Fruit fly (Drosophila melanogaster) whole organism, embryonic: ENCODE measurements around the gene CG14839.

Source experiments
- Ada2b ChIP-seq: fragments of 200-800 bp; sonication (Bioruptor generic); IDR thresholded peaks from 2 replicates; pipeline ENCODE4 v1.3.6; 2022; ENCODE audit warnings: missing biosample characterization, missing genetic modification characterization
- CG10209 ChIP-seq: fragments of 200-800 bp; sonication (Bioruptor generic); optimal IDR thresholded peaks from 3 replicates; lab custom pipeline; 2017; ENCODE audit warnings: missing biosample characterization, mild to moderate bottlenecking, missing genetic modification characterization, missing genetic modification reagents
- CG10959 ChIP-seq: fragments of 200-800 bp; sonication (Bioruptor generic); IDR thresholded peaks from 2 replicates; pipeline ENCODE4 v1.3.6; 2022; ENCODE audit warnings: missing biosample characterization, missing genetic modification characterization
- CG12155 ChIP-seq: fragments of 200-800 bp; sonication (Bioruptor generic); optimal IDR thresholded peaks from 3 replicates; lab custom pipeline; 2016; ENCODE audit warnings: missing biosample characterization, missing genetic modification characterization
- CG12659 ChIP-seq: fragments of 200-800 bp; sonication (Bioruptor generic); optimal IDR thresholded peaks from 3 replicates; lab custom pipeline; 2017; ENCODE audit warnings: mild to moderate bottlenecking, missing biosample characterization, missing genetic modification reagents, missing genetic modification characterization
- CG15479 ChIP-seq: fragments of 200-800 bp; sonication (Bioruptor generic); optimal IDR thresholded peaks from 3 replicates; lab custom pipeline; 2019; ENCODE audit warnings: missing biosample characterization, mild to moderate bottlenecking, missing genetic modification characterization, moderate library complexity
- CG17328 ChIP-seq: fragments of 200-800 bp; sonication (Bioruptor generic); IDR thresholded peaks from 2 replicates; pipeline ENCODE4 v1.3.6; 2022; ENCODE audit warnings: missing biosample characterization, missing genetic modification characterization
- CG17359 ChIP-seq: fragments of 200-800 bp; sonication (Bioruptor generic); optimal IDR thresholded peaks from 3 replicates; lab custom pipeline; 2018; ENCODE audit warnings: missing biosample characterization, mild to moderate bottlenecking, missing genetic modification characterization, moderate library complexity
- CG17361 ChIP-seq: fragments of 200-800 bp; sonication (Bioruptor generic); IDR thresholded peaks from 3 replicates; pipeline ENCODE4 v1.3.6; 2022; ENCODE audit warnings: missing biosample characterization, missing genetic modification characterization
- CG2678 ChIP-seq: fragments of 200-800 bp; sonication (Bioruptor generic); optimal IDR thresholded peaks from 3 replicates; lab custom pipeline; 2019; ENCODE audit warnings: missing biosample characterization, mild to moderate bottlenecking, missing genetic modification characterization, moderate library complexity
- CG30403 ChIP-seq: fragments of 200-800 bp; sonication (Bioruptor generic); optimal IDR thresholded peaks from 3 replicates; lab custom pipeline; 2016; ENCODE audit warnings: missing biosample characterization, missing genetic modification characterization
- CG3281 ChIP-seq: fragments of 200-800 bp; sonication (Bioruptor generic); optimal IDR thresholded peaks from 3 replicates; lab custom pipeline; 2017; ENCODE audit warnings: missing biosample characterization, mild to moderate bottlenecking, missing genetic modification characterization
- CTCF ChIP-seq: fragments of 200-800 bp; sonication (Bioruptor generic); optimal IDR thresholded peaks from 2 replicates; lab custom pipeline; 2017; ENCODE audit warnings: missing biosample characterization, mild to moderate bottlenecking, missing genetic modification characterization, moderate library complexity
- Doc2 ChIP-seq: fragments of 200-800 bp; sonication (Bioruptor generic); IDR thresholded peaks from 2 replicates; pipeline ENCODE4 v1.3.6; 2022; ENCODE audit warnings: missing biosample characterization, missing genetic modification characterization
- Drgx ChIP-seq: fragments of 200-800 bp; sonication (Bioruptor generic); IDR thresholded peaks from 2 replicates; pipeline ENCODE4 v1.3.6; 2022; ENCODE audit warnings: missing biosample characterization, missing genetic modification characterization
- Eip74EF ChIP-seq, 2 experiments: fragments of 200-800 bp in 1 of 2; fragments of >200 bp in 1 of 2; sonication (Bioruptor generic) in 1 of 2; optimal IDR thresholded peaks; 2 replicates each; lab custom pipeline; 2017 to 2019; ENCODE audit warnings: missing biosample characterization in 2 of 2, missing genetic modification characterization in 2 of 2, mild to moderate bottlenecking in 1 of 2, moderate library complexity in 1 of 2
- Ets65A ChIP-seq: fragments of 200-800 bp; sonication (Bioruptor generic); peaks from one replicate; lab custom pipeline; 2016; ENCODE audit warnings: missing biosample characterization, missing genetic modification characterization
- Fer3 ChIP-seq: fragments of 200-800 bp; sonication (Bioruptor generic); optimal IDR thresholded peaks from 2 replicates; lab custom pipeline; 2018; ENCODE audit warnings: missing biosample characterization, mild to moderate bottlenecking, missing genetic modification characterization, moderate library complexity
- HLH3B ChIP-seq: fragments of 200-800 bp; sonication (Bioruptor generic); IDR thresholded peaks from 2 replicates; pipeline ENCODE4 v1.3.6; 2022; ENCODE audit warnings: missing biosample characterization, missing genetic modification characterization
- Med ChIP-seq: fragments of 200-800 bp; sonication (Bioruptor generic); peaks from one replicate; lab custom pipeline; 2016; ENCODE audit warnings: missing biosample characterization, missing genetic modification characterization, mild to moderate bottlenecking, inconsistent platforms, moderate library complexity
- NK7.1 ChIP-seq: fragments of 200-800 bp; sonication (Bioruptor generic); optimal IDR thresholded peaks from 3 replicates; lab custom pipeline; 2016; ENCODE audit warnings: missing biosample characterization, missing genetic modification characterization
- Pdp1 ChIP-seq, 2 experiments: fragments of 200-800 bp; sonication (Bioruptor generic); optimal IDR thresholded peaks; 3 replicates each; lab custom pipeline; 2016; ENCODE audit warnings: missing biosample characterization in 2 of 2, missing genetic modification characterization in 2 of 2, mild to moderate bottlenecking in 1 of 2, moderate library complexity in 1 of 2
- Sin3A ChIP-seq: fragments of >200 bp; optimal IDR thresholded peaks from 2 replicates; lab custom pipeline; 2018
- Six4 ChIP-seq: fragments of 200-800 bp; sonication (Bioruptor generic); optimal IDR thresholded peaks from 2 replicates; lab custom pipeline; 2016; ENCODE audit warnings: missing biosample characterization, missing genetic modification characterization
- Xbp1 ChIP-seq: fragments of 200-800 bp; sonication (Bioruptor generic); optimal IDR thresholded peaks from 3 replicates; lab custom pipeline; 2016; ENCODE audit warnings: missing biosample characterization, mild to moderate bottlenecking, missing genetic modification characterization
- al ChIP-seq: fragments of 200-800 bp; sonication (Bioruptor generic); IDR thresholded peaks from 2 replicates; pipeline ENCODE4 v1.3.6; 2022; ENCODE audit warnings: missing biosample characterization, missing genetic modification characterization
- bsh ChIP-seq, 2 experiments: fragments of 200-800 bp; sonication (Bioruptor generic); optimal IDR thresholded peaks; 2 replicates each; lab custom pipeline; 2017 to 2018; ENCODE audit warnings: mild to moderate bottlenecking in 2 of 2, missing biosample characterization in 2 of 2, missing genetic modification characterization in 2 of 2, moderate library complexity in 1 of 2
- croc ChIP-seq: fragments of 200-800 bp; sonication (Bioruptor generic); conservative IDR thresholded peaks from 3 replicates; pipeline ENCODE4 v1.3.6; 2022; ENCODE audit warnings: missing biosample characterization, missing genetic modification characterization
- dmrt99B ChIP-seq: fragments of 200-800 bp; sonication (Bioruptor generic); optimal IDR thresholded peaks from 2 replicates; lab custom pipeline; 2018; ENCODE audit warnings: missing biosample characterization, mild to moderate bottlenecking, missing genetic modification characterization, moderate library complexity
- exex ChIP-seq: fragments of 200-800 bp; sonication (Bioruptor generic); optimal IDR thresholded peaks from 4 replicates; lab custom pipeline; 2018; ENCODE audit warnings: missing biosample characterization, mild to moderate bottlenecking, missing genetic modification characterization, moderate library complexity
- grau ChIP-seq: fragments of 200-800 bp; optimal IDR thresholded peaks from 3 replicates; lab custom pipeline; 2019; ENCODE audit warnings: missing biosample characterization, mild to moderate bottlenecking, missing genetic modification characterization, moderate library complexity
- grn ChIP-seq: fragments of 200-800 bp; sonication (Bioruptor generic); optimal IDR thresholded peaks from 3 replicates; lab custom pipeline; 2017; ENCODE audit warnings: missing biosample characterization, missing genetic modification characterization
- hkb ChIP-seq, 2 experiments: fragments of 200-800 bp in 1 of 2; fragments of >200 bp in 1 of 2; sonication (Bioruptor generic) in 1 of 2; IDR thresholded peaks in 1 of 2; optimal IDR thresholded peaks in 1 of 2; 2 replicates each; pipeline versions ENCODE4 v1.3.6 to Lab custom; 2017 to 2022; ENCODE audit warnings: missing biosample characterization in 1 of 2, missing genetic modification characterization in 1 of 2
- lab ChIP-seq: fragments of 200-800 bp; sonication (Bioruptor generic); optimal IDR thresholded peaks from 3 replicates; lab custom pipeline; 2017; ENCODE audit warnings: missing biosample characterization, missing genetic modification characterization, mild to moderate bottlenecking, moderate library complexity, missing genetic modification reagents
- lbe ChIP-seq: fragments of 200-800 bp; sonication (Bioruptor generic); optimal IDR thresholded peaks from 2 replicates; lab custom pipeline; 2016; ENCODE audit warnings: missing biosample characterization, mild to moderate bottlenecking, missing genetic modification characterization
- lmd ChIP-seq: fragments of 200-800 bp; sonication (Bioruptor generic); IDR thresholded peaks from 2 replicates; pipeline ENCODE4 v1.3.6; 2022; ENCODE audit warnings: missing biosample characterization, missing genetic modification characterization
- nmo ChIP-seq: fragments of 200-800 bp; sonication (Bioruptor generic); optimal IDR thresholded peaks from 2 replicates; lab custom pipeline; 2018; ENCODE audit warnings: missing biosample characterization, mild to moderate bottlenecking, missing genetic modification characterization, moderate library complexity
- oc ChIP-seq: fragments of 200-800 bp; sonication (Bioruptor generic); optimal IDR thresholded peaks from 2 replicates; lab custom pipeline; 2018; ENCODE audit warnings: missing biosample characterization, mild to moderate bottlenecking, missing genetic modification characterization, moderate library complexity
- odd ChIP-seq: fragments of 200-800 bp; sonication (Bioruptor generic); optimal IDR thresholded peaks from 2 replicates; lab custom pipeline; 2017; ENCODE audit warnings: missing biosample characterization, mild to moderate bottlenecking, missing genetic modification characterization
- prd ChIP-seq, 3 experiments: fragments of >200 bp in 2 of 3; fragments of 200-800 bp in 1 of 3; sonication (Bioruptor generic) in 1 of 3; optimal IDR thresholded peaks in 2 of 3; IDR thresholded peaks in 1 of 3; 2 replicates in 2 of 3; 3 replicates in 1 of 3; pipeline versions ENCODE4 v1.3.6 to Lab custom; 2017 to 2022; ENCODE audit warnings: missing biosample characterization in 1 of 3, missing genetic modification characterization in 1 of 3
- repo ChIP-seq: fragments of 200-800 bp; sonication (Bioruptor generic); optimal IDR thresholded peaks from 2 replicates; lab custom pipeline; 2016; ENCODE audit warnings: missing biosample characterization, missing genetic modification characterization
- row ChIP-seq: fragments of 200-800 bp; sonication (Bioruptor generic); IDR thresholded peaks from 3 replicates; pipeline ENCODE4 v1.3.6; 2022; ENCODE audit warnings: missing biosample characterization, missing genetic modification characterization
- sens ChIP-seq: fragments of 200-800 bp; sonication (Bioruptor generic); peaks from one replicate; lab custom pipeline; 2016; ENCODE audit warnings: missing biosample characterization, missing genetic modification characterization
- slbo ChIP-seq: fragments of 200-800 bp; sonication (Bioruptor generic); IDR thresholded peaks from 2 replicates; pipeline ENCODE4 v1.3.6; 2022; ENCODE audit warnings: missing biosample characterization, missing genetic modification characterization
- sug ChIP-seq: fragments of 200-800 bp; optimal IDR thresholded peaks from 2 replicates; lab custom pipeline; 2019; ENCODE audit warnings: missing biosample characterization, mild to moderate bottlenecking, missing genetic modification characterization, moderate library complexity
- twi ChIP-seq: fragments of 200-800 bp; optimal IDR thresholded peaks from 2 replicates; lab custom pipeline; 2019; ENCODE audit warnings: missing biosample characterization, mild to moderate bottlenecking, missing genetic modification characterization, moderate library complexity
- z ChIP-seq: fragments of 200-800 bp; sonication (Bioruptor generic); IDR thresholded peaks from 3 replicates; pipeline ENCODE4 v1.3.6; 2022; ENCODE audit warnings: missing biosample characterization, missing genetic modification characterization

CG14839 gene

dm6 chr3R:14291431-14291830, 29.2 kb downstream of the CG14839 start (continued):
- TF ChIP-seq hkb (optimal IDR thresholded peaks at IDR 0.05; lab: Kevin White, UChicago) (no peak), hkb (GFP tag; IDR thresholded peaks at IDR 0.05; lab: Robert Waterston, UW) (0 out of 2 replicates have a peak, but pooled peaks have one; percentile 39), nmo (GFP tag; lab: Kevin White, UChicago) (peak; percentile 14), CG30403 (GFP tag; lab: Kevin White, UChicago) (peak; percentile 7), Ada2b (GFP tag; lab: Robert Waterston, UW) (peak; percentile 30; the same call in 1 of the 2 replicates), lmd (GFP tag; lab: Robert Waterston, UW) (peak; percentile 22; the same call in 1 of the 2 replicates), CG17361 (GFP tag; lab: Robert Waterston, UW) (0 out of 3 replicates have a peak, but pooled peaks have one; percentile 33), CG17328 (GFP tag; lab: Robert Waterston, UW) (0 out of 2 replicates have a peak, but pooled peaks have one; percentile 11), row (GFP tag; lab: Robert Waterston, UW) (peak; percentile 48; the same call in 2 of the 3 replicates), croc (GFP tag; lab: Robert Waterston, UW) (no peak), sug (tag; lab: Kevin White, UChicago) (no peak), exex (no peak), dmrt99B (tag; lab: Kevin White, UChicago) (peak; percentile 19), z (GFP tag; lab: Robert Waterston, UW) (no peak), Six4 (no peak), grau (tag; lab: Kevin White, UChicago) (peak; percentile 32), Xbp1 (GFP tag; lab: Kevin White, UChicago) (peak; percentile 9), Ets65A (no peak), al (GFP tag; lab: Robert Waterston, UW) (no peak), CG17359 (peak; percentile 27), Pdp1 (GFP tag; optimal IDR thresholded peaks at IDR 0.05; lab: Kevin White, UChicago) (no peak), Eip74EF (GFP tag; optimal IDR thresholded peaks at IDR 0.05; lab: Kevin White, UChicago) (peak in 1 of 2 experiments; percentile 22), CG12659 (peak; percentile 6), CG15479 (no peak), Fer3 (tag; lab: Kevin White, UChicago) (peak; percentile 7), CG10209 (GFP tag; lab: Kevin White, UChicago) (peak; percentile 14), prd (optimal IDR thresholded peaks at IDR 0.05; lab: Kevin White, UChicago) (no peak), prd (GFP tag; IDR thresholded peaks at IDR 0.05; lab: Robert Waterston, UW) (peak; percentile 28; the same call in 1 of the 3 replicates)
- TF ChIP-seq, all 482 proteins: peak for 51

- TF ChIP-seq Drgx (GFP tag; lab: Robert Waterston, UW): peak; percentile 7; the same call in 1 of the 2 replicates
- TF ChIP-seq twi (tag; lab: Kevin White, UChicago): no peak
- no peak for TF ChIP-seq HLH3B (GFP tag; lab: Robert Waterston, UW)
- TF ChIP-seq oc (tag; lab: Kevin White, UChicago): no peak
- no peak for TF ChIP-seq slbo
- peak in 1 of 2 experiments; percentile 34 for TF ChIP-seq bsh (GFP tag; optimal IDR thresholded peaks at IDR 0.05; lab: Kevin White, UChicago)
Measured at dm6 chr3R:14292307-14292711, 30.1 kb downstream of the CG14839 start.

- TF ChIP-seq NK7.1 (GFP tag; lab: Kevin White, UChicago) (no peak), sug (tag; lab: Kevin White, UChicago) (peak; percentile 7), grn (GFP tag; lab: Kevin White, UChicago) (peak; percentile 35), CG2678 (tag; lab: Kevin White, UChicago) (no peak), Doc2 (no peak), lbe (GFP tag; lab: Kevin White, UChicago) (peak; percentile 35), sens (GFP tag; lab: Kevin White, UChicago) (peak; percentile 52), odd (GFP tag; lab: Kevin White, UChicago) (no peak), lab (GFP tag; lab: Kevin White, UChicago) (peak; percentile 12), Sin3A (lab: Kevin White, UChicago) (no peak), Med (GFP tag; lab: Kevin White, UChicago) (peak; percentile 30), CG10959 (GFP tag; lab: Robert Waterston, UW) (no peak), CG12155 (no peak), repo (GFP tag; lab: Kevin White, UChicago) (no peak), CG3281 (GFP tag; lab: Kevin White, UChicago) (no peak), exex (peak; percentile 3), CTCF (GFP tag; lab: Kevin White, UChicago) (no peak), Pdp1 (GFP tag; optimal IDR thresholded peaks at IDR 0.05; lab: Kevin White, UChicago) (no peak)
Measured at dm6 chr3R:14294397-14295018, 32.3 kb downstream of the CG14839 start.
